Fruit fly (Drosophila melanogaster) S2 (cell line): ENCODE measurements around the gene tara.

ENCODE experiments used
- CG8478 ChIP-seq: fragments of >200 bp; optimal IDR thresholded peaks from 2 replicates; lab custom pipeline; 2018
- CTCF ChIP-seq, 2 experiments: fragments of >200 bp; optimal IDR thresholded peaks; 2 replicates each; lab custom pipeline; 2018

DNA sequence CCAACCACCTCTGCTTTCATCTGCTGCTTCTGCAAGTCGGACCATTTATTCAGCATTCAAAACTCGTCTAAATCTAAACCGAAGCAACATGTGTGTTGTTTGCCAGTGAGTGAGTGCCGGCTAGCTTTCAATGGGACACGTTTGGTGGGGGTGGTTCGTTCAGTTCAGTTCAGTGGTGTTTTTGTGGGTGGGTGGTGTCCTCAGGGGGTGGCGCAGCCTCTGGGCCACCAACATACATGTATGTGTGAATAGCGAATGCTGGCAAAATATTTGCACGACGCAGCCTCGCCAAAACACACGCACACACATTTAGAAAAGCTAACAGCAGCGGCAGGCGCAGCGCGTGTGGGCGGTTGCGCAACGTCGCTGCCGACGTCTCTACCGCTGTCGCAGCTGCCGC lies 13.9 kb downstream of the tara start:
- no peak for TF ChIP-seq CTCF (optimal IDR thresholded peaks at IDR 0.05; lab: Kevin White, UChicago)
- no peak for TF ChIP-seq CG8478 (lab: Kevin White, UChicago)
